Worm (Caenorhabditis elegans) whole organism, midembryonic: Measurements from ENCODE around the gene npr-35.

Source experiments
- T22C8.4 ChIP-seq: fragments of 200-800 bp; sonication (Bioruptor generic); IDR thresholded peaks from 2 replicates; pipeline ENCODE4 v1.3.6; 2022; ENCODE audit warnings: missing genetic modification characterization, missing compliant biosample characterization
- flt-1 ChIP-seq: fragments of 200-800 bp; sonication (Bioruptor generic); IDR thresholded peaks from 2 replicates; pipeline ENCODE4 v1.3.6; 2022; ENCODE audit warnings: missing genetic modification characterization, missing compliant biosample characterization
- med-1 ChIP-seq: sonication (generic microtip); optimal IDR thresholded peaks from 2 replicates; lab custom pipeline; 2017; ENCODE audit warnings: missing genetic modification characterization, mild to moderate bottlenecking, missing compliant biosample characterization, antibody characterized with exemption, missing genetic modification reagents; ENCODE audit not compliant: insufficient read depth
- tab-1 ChIP-seq: fragments of 200-800 bp; sonication (Bioruptor generic); IDR thresholded peaks from 2 replicates; pipeline ENCODE4 v1.3.6; 2022; ENCODE audit warnings: missing genetic modification characterization, missing compliant biosample characterization
- ztf-29 ChIP-seq: fragments of 200-800 bp; sonication (Bioruptor generic); IDR thresholded peaks from 2 replicates; pipeline ENCODE4 v1.3.6; 2022; ENCODE audit warnings: missing genetic modification reagents, missing genetic modification characterization, missing compliant biosample characterization

ce11 chrIV:7706805-7707204 lies 36.8 kb upstream of the npr-35 start, which contains the start of gene F33D4.4:
- TF ChIP-seq med-1 (GFP tag; lab: Kevin White, UChicago) (no peak), T22C8.4 (GFP tag; lab: Robert Waterston, UW) (no peak), flt-1 (GFP tag; lab: Robert Waterston, UW) (no peak), ztf-29 (GFP tag; lab: Robert Waterston, UW) (no peak), tab-1 (GFP tag; lab: Robert Waterston, UW) (no peak)
